Fruit fly (Drosophila melanogaster) whole organism, wandering third instar larva: Measurements from ENCODE around the gene IleRS.

ENCODE experiments used
- Abd-B ChIP-seq: fragments of >200 bp; optimal IDR thresholded peaks from 2 replicates; lab custom pipeline; 2017; ENCODE audit warnings: missing biosample characterization, missing genetic modification characterization
- CG32264 ChIP-seq: fragments of 200-800 bp; sonication (Bioruptor generic); optimal IDR thresholded peaks from 2 replicates; lab custom pipeline; 2016; ENCODE audit warnings: missing biosample characterization, missing genetic modification characterization
- CG9705 ChIP-seq: fragments of 200-800 bp; sonication (Bioruptor generic); optimal IDR thresholded peaks from 2 replicates; lab custom pipeline; 2018; ENCODE audit warnings: missing biosample characterization, mild to moderate bottlenecking, missing genetic modification characterization
- CrebA ChIP-seq: fragments of 200-800 bp; sonication (Bioruptor generic); optimal IDR thresholded peaks from 2 replicates; lab custom pipeline; 2016; ENCODE audit warnings: missing biosample characterization, mild to moderate bottlenecking, missing genetic modification characterization, borderline replicate concordance
- Dfd ChIP-seq: fragments of >200 bp; optimal IDR thresholded peaks from 2 replicates; lab custom pipeline; 2017; ENCODE audit warnings: missing biosample characterization, missing genetic modification characterization
- Dif ChIP-seq: fragments of 200-275, 200-300 bp; sonication (Bioruptor generic); optimal IDR thresholded peaks from 2 replicates; lab custom pipeline; 2018; ENCODE audit warnings: missing biosample characterization, missing genetic modification characterization; ENCODE audit not compliant: partially characterized antibody
- GATAd ChIP-seq: sonication (Bioruptor generic); optimal IDR thresholded peaks from 2 replicates; lab custom pipeline; 2016; ENCODE audit warnings: missing biosample characterization, missing genetic modification characterization
- HLH106 ChIP-seq: fragments of 200-800 bp; optimal IDR thresholded peaks from 3 replicates; lab custom pipeline; 2019; ENCODE audit warnings: missing biosample characterization, mild to moderate bottlenecking, missing genetic modification characterization, moderate library complexity
- Hnf4 ChIP-seq: fragments of 200-800 bp; sonication (Bioruptor generic); optimal IDR thresholded peaks from 2 replicates; lab custom pipeline; 2016; ENCODE audit warnings: missing biosample characterization, mild to moderate bottlenecking, missing genetic modification characterization
- Hr83 ChIP-seq: fragments of 200-300 bp; sonication (Bioruptor generic); optimal IDR thresholded peaks from 2 replicates; lab custom pipeline; 2016; ENCODE audit warnings: missing biosample characterization, mild to moderate bottlenecking, missing genetic modification characterization, moderate library complexity; ENCODE audit not compliant: poor library complexity, severe bottlenecking
- Jra ChIP-seq: sonication (Bioruptor generic); optimal IDR thresholded peaks from 2 replicates; lab custom pipeline; 2016; ENCODE audit warnings: missing biosample characterization, missing genetic modification characterization
- Mio ChIP-seq: sonication (Bioruptor generic); optimal IDR thresholded peaks from 2 replicates; lab custom pipeline; 2016; ENCODE audit warnings: missing biosample characterization, missing genetic modification characterization
- N ChIP-seq: fragments of >200 bp; optimal IDR thresholded peaks from 2 replicates; lab custom pipeline; 2018; ENCODE audit warnings: missing biosample characterization, missing external identifiers, missing genetic modification characterization
- OdsH ChIP-seq: fragments of 200-800 bp; sonication (Bioruptor generic); optimal IDR thresholded peaks from 2 replicates; lab custom pipeline; 2016; ENCODE audit warnings: missing biosample characterization, mild to moderate bottlenecking, missing genetic modification characterization
- Rel ChIP-seq, 2 experiments: fragments of 200-800 bp; sonication (Bioruptor generic) in 1 of 2; optimal IDR thresholded peaks; 2 replicates in 1 of 2; 3 replicates in 1 of 2; lab custom pipeline; 2016 to 2019; ENCODE audit warnings: mild to moderate bottlenecking in 2 of 2, missing biosample characterization in 2 of 2, missing genetic modification characterization in 2 of 2, moderate library complexity in 1 of 2
- Sp1 ChIP-seq: fragments of 200-800 bp; sonication (Bioruptor generic); optimal IDR thresholded peaks from 3 replicates; lab custom pipeline; 2019; ENCODE audit warnings: missing biosample characterization, mild to moderate bottlenecking, missing genetic modification characterization, moderate library complexity
- Vsx2 ChIP-seq: fragments of 200-300, 225-300 bp; sonication (Bioruptor generic); optimal IDR thresholded peaks from 2 replicates; lab custom pipeline; 2018; ENCODE audit warnings: missing biosample characterization, missing genetic modification characterization; ENCODE audit not compliant: partially characterized antibody
- br ChIP-seq: fragments of 200-800 bp; sonication (Bioruptor generic); optimal IDR thresholded peaks from 2 replicates; lab custom pipeline; 2016; ENCODE audit warnings: missing biosample characterization, missing genetic modification characterization
- brk ChIP-seq: fragments of 200-800 bp; sonication (Bioruptor generic); optimal IDR thresholded peaks from 2 replicates; lab custom pipeline; 2016; ENCODE audit warnings: missing biosample characterization, mild to moderate bottlenecking, missing genetic modification characterization
- dl ChIP-seq, 2 experiments: fragments of 175-275, 200-275 bp in 1 of 2; fragments of 200-275 bp in 1 of 2; sonication (Bioruptor generic); optimal IDR thresholded peaks; lab custom pipeline; 2018; ENCODE audit warnings: mild to moderate bottlenecking in 2 of 2, missing biosample characterization in 2 of 2, missing genetic modification characterization in 2 of 2, moderate library complexity in 2 of 2; ENCODE audit not compliant: partially characterized antibody in 2 of 2, insufficient read depth in 1 of 2
- dmrt93B ChIP-seq: fragments of 200-800 bp; sonication (Bioruptor generic); optimal IDR thresholded peaks from 2 replicates; lab custom pipeline; 2018; ENCODE audit warnings: missing biosample characterization, mild to moderate bottlenecking, missing genetic modification characterization
- foxo ChIP-seq, 2 experiments: fragments of 200-800 bp; sonication (Bioruptor generic); optimal IDR thresholded peaks; 2 replicates in 1 of 2; 3 replicates in 1 of 2; lab custom pipeline; 2016 to 2017; ENCODE audit warnings: missing biosample characterization in 2 of 2, missing genetic modification characterization in 2 of 2
- fru ChIP-seq: fragments of 200-800 bp; sonication (Bioruptor generic); optimal IDR thresholded peaks from 3 replicates; lab custom pipeline; 2016; ENCODE audit warnings: missing biosample characterization, mild to moderate bottlenecking, missing genetic modification characterization
- h ChIP-seq: fragments of 200-800 bp; sonication (Bioruptor generic); optimal IDR thresholded peaks from 3 replicates; lab custom pipeline; 2016; ENCODE audit warnings: missing biosample characterization, mild to moderate bottlenecking, missing genetic modification characterization
- rgr ChIP-seq: fragments of 200-800 bp; sonication (Bioruptor generic); optimal IDR thresholded peaks from 3 replicates; lab custom pipeline; 2016; ENCODE audit warnings: missing biosample characterization, mild to moderate bottlenecking, missing genetic modification characterization
- sage ChIP-seq: fragments of 200-800 bp; sonication (Bioruptor generic); optimal IDR thresholded peaks from 2 replicates; lab custom pipeline; 2016; ENCODE audit warnings: missing biosample characterization, mild to moderate bottlenecking, missing genetic modification characterization
- sv ChIP-seq: fragments of 200-800 bp; sonication (Bioruptor generic); optimal IDR thresholded peaks from 3 replicates; lab custom pipeline; 2016; ENCODE audit warnings: missing biosample characterization, missing genetic modification characterization
- tai ChIP-seq: sonication (Bioruptor generic); optimal IDR thresholded peaks from 2 replicates; lab custom pipeline; 2016; ENCODE audit warnings: missing biosample characterization, missing genetic modification characterization
- usp ChIP-seq: fragments of >200 bp; optimal IDR thresholded peaks from 2 replicates; lab custom pipeline; 2017; ENCODE audit warnings: missing biosample characterization, missing genetic modification characterization

Gene IleRS

dm6 chr3L:22275989-22276388, 12.5 kb upstream of the IleRS start:
- no peak for TF ChIP-seq sage (GFP tag; lab: Kevin White, UChicago)
- no peak for TF ChIP-seq Abd-B (GFP tag; lab: Kevin White, UChicago)
- TF ChIP-seq N (GFP tag; lab: Kevin White, UChicago) = no peak
- TF ChIP-seq Sp1 = no peak
- no peak for TF ChIP-seq Dif (GFP tag; lab: Kevin White, UChicago)
- no peak for TF ChIP-seq foxo (GFP tag; optimal IDR thresholded peaks at IDR 0.05; lab: Kevin White, UChicago)
- no peak for TF ChIP-seq h
- no peak for TF ChIP-seq br (GFP tag; lab: Kevin White, UChicago)
- TF ChIP-seq CG9705 = no peak
- TF ChIP-seq usp (GFP tag; lab: Kevin White, UChicago) = no peak

dm6 chr3L:22276614-22277013, 11.9 kb upstream of the IleRS start:
- TF ChIP-seq Hr83 = no peak
- TF ChIP-seq rgr = no peak
- no peak for TF ChIP-seq tai
- TF ChIP-seq Abd-B (GFP tag; lab: Kevin White, UChicago) = no peak
- no peak for TF ChIP-seq OdsH (GFP tag; lab: Kevin White, UChicago)
- no peak for TF ChIP-seq GATAd (GFP tag; lab: Kevin White, UChicago)
- no peak for TF ChIP-seq Mio (GFP tag; lab: Kevin White, UChicago)
- no peak for TF ChIP-seq CG9705
- TF ChIP-seq Dfd (GFP tag; lab: Kevin White, UChicago) = no peak
- TF ChIP-seq brk (GFP tag; lab: Kevin White, UChicago) = no peak
- no peak for TF ChIP-seq CG32264
- TF ChIP-seq Vsx2 (GFP tag; lab: Kevin White, UChicago) = no peak
- TF ChIP-seq fru (GFP tag; lab: Kevin White, UChicago) = no peak
- TF ChIP-seq, all 38 proteins: peak for 0

- peak; percentile 27 for TF ChIP-seq sv
- no peak for TF ChIP-seq Dfd (GFP tag; lab: Kevin White, UChicago)
Observed at dm6 chr3L:22277186-22277585, 11.3 kb upstream of the IleRS start.

dm6 chr3L:22316913-22317312, 28.4 kb downstream of the IleRS start:
- TF ChIP-seq brk (GFP tag; lab: Kevin White, UChicago) = no peak
- TF ChIP-seq Mio (GFP tag; lab: Kevin White, UChicago) = no peak
- TF ChIP-seq Hr83 = no peak

dm6 chr3L:22329478-22329877, 41.0 kb downstream of the IleRS start, which contains the start of gene CG32450:
Gene CG32450 (plus strand): TSS chr3L:22329778.
- TF ChIP-seq usp (GFP tag; lab: Kevin White, UChicago) (no peak), Rel (GFP tag; optimal IDR thresholded peaks at IDR 0.05; lab: Kevin White, UChicago) (no peak), Rel (tag; optimal IDR thresholded peaks at IDR 0.05; lab: Kevin White, UChicago) (no peak), Dif (GFP tag; lab: Kevin White, UChicago) (no peak), Hnf4 (GFP tag; lab: Kevin White, UChicago) (no peak), Jra (GFP tag; lab: Kevin White, UChicago) (no peak), HLH106 (tag; lab: Kevin White, UChicago) (no peak), OdsH (GFP tag; lab: Kevin White, UChicago) (no peak), tai (no peak), dmrt93B (GFP tag; lab: Kevin White, UChicago) (no peak), Sp1 (no peak), Vsx2 (GFP tag; lab: Kevin White, UChicago) (no peak), Abd-B (GFP tag; lab: Kevin White, UChicago) (no peak), sv (no peak), CrebA (GFP tag; lab: Kevin White, UChicago) (no peak)

- TF ChIP-seq dl (GFP tag; optimal IDR thresholded peaks at IDR 0.05; lab: Kevin White, UChicago; ENCODE audit: insufficient read depth in 1 of 2, partially characterized antibody in 2 of 2) = no peak
- peak; percentile 91 for TF ChIP-seq Dfd (GFP tag; lab: Kevin White, UChicago)
Observed at dm6 chr3L:22337816-22338215, 49.4 kb downstream of the IleRS start.
